Worm (Caenorhabditis elegans) whole organism, late embryonic: ENCODE measurements around the gene Y47D7A.17.

Source experiments
- C38D4.7 ChIP-seq: fragments of 200-800 bp; sonication (Bioruptor generic); optimal IDR thresholded peaks from 2 replicates; lab custom pipeline; 2018; ENCODE audit warnings: mild to moderate bottlenecking, missing genetic modification characterization, moderate library complexity, missing compliant biosample characterization
- K02D7.2 ChIP-seq: sonication (generic microtip); optimal IDR thresholded peaks from 2 replicates; lab custom pipeline; 2017; ENCODE audit warnings: mild to moderate bottlenecking, missing genetic modification characterization, missing compliant biosample characterization
- T23F11.4 ChIP-seq: fragments of 200-800 bp; sonication (Bioruptor generic); optimal IDR thresholded peaks from 2 replicates; lab custom pipeline; 2018; ENCODE audit warnings: mild to moderate bottlenecking, missing genetic modification characterization, missing compliant biosample characterization
- Y22D7AL.16 ChIP-seq: sonication (generic microtip); optimal IDR thresholded peaks from 2 replicates; lab custom pipeline; 2016; ENCODE audit warnings: missing genetic modification characterization, missing compliant biosample characterization
- ahr-1 ChIP-seq: sonication (generic microtip); optimal IDR thresholded peaks from 2 replicates; lab custom pipeline; 2016; ENCODE audit warnings: missing genetic modification characterization, missing compliant biosample characterization
- ama-1 ChIP-seq: fragments of 150-350 bp; optimal IDR thresholded peaks from 2 replicates; lab custom pipeline; 2014
- ceh-14 ChIP-seq: sonication (generic microtip); optimal IDR thresholded peaks from 2 replicates; lab custom pipeline; 2016; ENCODE audit warnings: missing genotype, missing genetic modification characterization, missing compliant biosample characterization
- ceh-18 ChIP-seq: sonication (generic microtip); optimal IDR thresholded peaks from 2 replicates; lab custom pipeline; 2016; ENCODE audit warnings: missing genetic modification characterization, missing compliant biosample characterization
- ceh-2 ChIP-seq: sonication (generic microtip); optimal IDR thresholded peaks from 2 replicates; lab custom pipeline; 2016; ENCODE audit warnings: missing genotype, missing genetic modification characterization, missing compliant biosample characterization
- ceh-22 ChIP-seq: sonication (generic microtip); optimal IDR thresholded peaks from 2 replicates; lab custom pipeline; 2017; ENCODE audit warnings: missing biosample characterization, missing genetic modification characterization
- ceh-24 ChIP-seq: sonication (generic microtip); optimal IDR thresholded peaks from 2 replicates; lab custom pipeline; 2016; ENCODE audit warnings: mild to moderate bottlenecking, missing genetic modification characterization, missing compliant biosample characterization
- ceh-30 ChIP-seq: fragments of 150-350 bp; optimal IDR thresholded peaks from 2 replicates; lab custom pipeline; 2014; ENCODE audit warnings: missing biosample characterization, missing genetic modification characterization
- ceh-34 ChIP-seq: sonication (generic microtip); optimal IDR thresholded peaks from 2 replicates; lab custom pipeline; 2016; ENCODE audit warnings: mild to moderate bottlenecking, missing genetic modification characterization, missing compliant biosample characterization
- ceh-45 ChIP-seq: fragments of 200-800 bp; sonication (Bioruptor generic); IDR thresholded peaks from 2 replicates; pipeline ENCODE4 v1.3.6; 2022; ENCODE audit warnings: missing genetic modification reagents, missing genetic modification characterization, missing compliant biosample characterization
- ceh-9 ChIP-seq: sonication (generic microtip); optimal IDR thresholded peaks from 2 replicates; lab custom pipeline; 2016; ENCODE audit warnings: mild to moderate bottlenecking, missing genetic modification characterization, inconsistent platforms, missing compliant biosample characterization
- che-1 ChIP-seq: sonication (generic microtip); optimal IDR thresholded peaks from 2 replicates; lab custom pipeline; 2016; ENCODE audit warnings: mild to moderate bottlenecking, missing genetic modification characterization, missing compliant biosample characterization
- dmd-4 ChIP-seq: sonication (generic microtip); optimal IDR thresholded peaks from 2 replicates; lab custom pipeline; 2016; ENCODE audit warnings: borderline replicate concordance, missing genetic modification characterization, missing compliant biosample characterization
- elt-2 ChIP-seq: sonication (generic microtip); optimal IDR thresholded peaks from 2 replicates; lab custom pipeline; 2016; ENCODE audit warnings: missing genetic modification reagents, missing genetic modification characterization, missing compliant biosample characterization
- elt-4 ChIP-seq: sonication (generic microtip); optimal IDR thresholded peaks from 2 replicates; lab custom pipeline; 2016; ENCODE audit warnings: missing genetic modification characterization, missing compliant biosample characterization
- ets-4 ChIP-seq: sonication (generic microtip); optimal IDR thresholded peaks from 2 replicates; lab custom pipeline; 2016; ENCODE audit warnings: missing genetic modification characterization, missing compliant biosample characterization
- eyg-1 ChIP-seq: sonication (generic microtip); optimal IDR thresholded peaks from 2 replicates; lab custom pipeline; 2016; ENCODE audit warnings: missing genotype, missing genetic modification characterization, missing compliant biosample characterization
- fax-1 ChIP-seq: sonication (generic microtip); optimal IDR thresholded peaks from 2 replicates; lab custom pipeline; 2016; ENCODE audit warnings: missing genotype, missing genetic modification characterization, missing compliant biosample characterization
- gmeb-2 ChIP-seq: sonication (generic microtip); optimal IDR thresholded peaks from 2 replicates; lab custom pipeline; 2016; ENCODE audit warnings: missing genetic modification characterization, inconsistent platforms, missing compliant biosample characterization
- hlh-30 ChIP-seq: sonication (generic microtip); optimal IDR thresholded peaks from 2 replicates; lab custom pipeline; 2017; ENCODE audit warnings: antibody characterized with exemption, missing genetic modification characterization, missing compliant biosample characterization; ENCODE audit not compliant: insufficient read depth
- hlh-8 ChIP-seq: sonication (generic microtip); optimal IDR thresholded peaks from 2 replicates; lab custom pipeline; 2016; ENCODE audit warnings: missing genotype, missing genetic modification characterization, missing compliant biosample characterization
- lim-6 ChIP-seq: sonication (generic microtip); optimal IDR thresholded peaks from 2 replicates; lab custom pipeline; 2016; ENCODE audit warnings: missing genetic modification characterization, missing compliant biosample characterization
- lin-11 ChIP-seq: fragments of 200-800 bp; sonication (Bioruptor generic); optimal IDR thresholded peaks from 2 replicates; lab custom pipeline; 2018; ENCODE audit warnings: mild to moderate bottlenecking, missing genetic modification characterization, missing compliant biosample characterization
- madf-2 ChIP-seq: sonication (generic microtip); optimal IDR thresholded peaks from 2 replicates; lab custom pipeline; 2017; ENCODE audit warnings: missing genetic modification characterization, missing compliant biosample characterization
- mec-3 ChIP-seq: sonication (generic microtip); optimal IDR thresholded peaks from 2 replicates; lab custom pipeline; 2016; ENCODE audit warnings: borderline replicate concordance, missing genetic modification characterization, missing compliant biosample characterization
- nhr-232 ChIP-seq: sonication (generic microtip); optimal IDR thresholded peaks from 2 replicates; lab custom pipeline; 2016; ENCODE audit warnings: missing genetic modification characterization, missing compliant biosample characterization
- npax-4 ChIP-seq: sonication (generic microtip); optimal IDR thresholded peaks from 2 replicates; lab custom pipeline; 2016; ENCODE audit warnings: missing genetic modification characterization, missing compliant biosample characterization
- pag-3 ChIP-seq: sonication (generic microtip); optimal IDR thresholded peaks from 2 replicates; lab custom pipeline; 2016; ENCODE audit warnings: missing compliant biosample characterization, missing genetic modification characterization, borderline replicate concordance
- pax-1 ChIP-seq: fragments of 150-350 bp; optimal IDR thresholded peaks from 2 replicates; lab custom pipeline; 2014; ENCODE audit warnings: missing biosample characterization, missing genetic modification characterization
- pha-4 ChIP-seq: fragments of 150-350 bp; optimal IDR thresholded peaks from 2 replicates; lab custom pipeline; 2018; ENCODE audit warnings: missing biosample characterization, missing genetic modification reagents, missing genetic modification characterization
- pqm-1 ChIP-seq: sonication (generic microtip); optimal IDR thresholded peaks from 2 replicates; lab custom pipeline; 2016; ENCODE audit warnings: missing genetic modification characterization, missing compliant biosample characterization
- pros-1 ChIP-seq: fragments of 150-350 bp; optimal IDR thresholded peaks from 2 replicates; lab custom pipeline; 2014; ENCODE audit warnings: missing biosample characterization, missing genetic modification reagents, missing genetic modification characterization
- sdc-2 ChIP-seq: sonication (generic microtip); optimal IDR thresholded peaks from 2 replicates; lab custom pipeline; 2016; ENCODE audit warnings: missing genotype, missing genetic modification characterization, missing compliant biosample characterization
- sox-4 ChIP-seq: sonication (generic microtip); optimal IDR thresholded peaks from 2 replicates; lab custom pipeline; 2017; ENCODE audit warnings: mild to moderate bottlenecking, missing genetic modification characterization, inconsistent platforms, missing compliant biosample characterization
- syd-9 ChIP-seq: sonication (generic microtip); optimal IDR thresholded peaks from 2 replicates; lab custom pipeline; 2016; ENCODE audit warnings: mild to moderate bottlenecking, missing genetic modification characterization, moderate library complexity, missing compliant biosample characterization
- tbx-2 ChIP-seq: sonication (generic microtip); optimal IDR thresholded peaks from 2 replicates; lab custom pipeline; 2016; ENCODE audit warnings: missing genetic modification characterization, missing compliant biosample characterization
- tbx-7 ChIP-seq: sonication (generic microtip); optimal IDR thresholded peaks from 2 replicates; lab custom pipeline; 2016; ENCODE audit warnings: missing genotype, missing genetic modification characterization, missing compliant biosample characterization
- unc-55 ChIP-seq: sonication (generic microtip); optimal IDR thresholded peaks from 2 replicates; lab custom pipeline; 2017; ENCODE audit warnings: missing biosample characterization, missing genetic modification reagents, missing genetic modification characterization
- unc-86 ChIP-seq: sonication (generic microtip); optimal IDR thresholded peaks from 2 replicates; lab custom pipeline; 2016; ENCODE audit warnings: missing genetic modification characterization, missing compliant biosample characterization

Y47D7A.17 gene

DNA sequence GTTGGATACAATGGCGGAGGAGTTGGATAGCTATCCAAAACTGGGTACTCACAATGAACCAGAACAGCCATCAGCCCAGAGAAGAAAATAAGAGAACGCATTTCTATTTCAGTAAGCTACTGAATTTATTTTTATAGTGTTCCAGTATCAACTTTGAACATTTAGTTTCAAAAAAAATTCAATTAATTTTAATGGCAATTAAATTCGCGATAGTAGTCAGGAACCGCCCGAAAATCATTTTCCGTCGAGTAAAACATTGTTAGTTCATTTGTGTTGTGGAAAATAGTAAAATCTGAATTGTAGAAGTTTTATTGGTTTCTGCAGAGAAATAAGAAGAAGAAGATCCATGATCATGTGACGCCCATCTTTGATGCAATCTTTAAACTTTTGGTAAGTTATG lies 6.5 kb upstream of the Y47D7A.17 start, which contains the start of gene Y47D7A.6:
Gene Y47D7A.6 (minus strand): TSS at position 101 of the 400 bp plus-strand sequence.
- TF ChIP-seq fax-1 (tag; lab: Kevin White, UChicago): no peak
- no peak for TF ChIP-seq C38D4.7 (GFP tag; lab: Kevin White, UChicago)
- TF ChIP-seq ceh-9: no peak
- no peak for TF ChIP-seq pqm-1 (tag; lab: Kevin White, UChicago)
- TF ChIP-seq ama-1 (lab: Kevin White, UChicago): no peak

ce11 chrV:4416710-4417109 lies 5.1 kb upstream of the Y47D7A.17 start, which contains the start of gene Y47D7A.18:
Y47D7A.18 (minus strand) TSS chrV:4416810.
- TF ChIP-seq ets-4 (tag; lab: Kevin White, UChicago) (no peak), T23F11.4 (no peak), unc-86 (tag; lab: Kevin White, UChicago) (no peak), K02D7.2 (tag; lab: Kevin White, UChicago) (no peak), tbx-7 (no peak), lin-11 (no peak), dmd-4 (tag; lab: Kevin White, UChicago) (no peak)

ce11 chrV:4414613-4415071 lies 3.0 kb upstream of the Y47D7A.17 start, which contains the start of gene grl-5:
grl-5 (minus strand) TSS chrV:4414663.
- no peak for TF ChIP-seq pag-3 (tag; lab: Kevin White, UChicago)

- TF ChIP-seq hlh-8 (tag; lab: Kevin White, UChicago): no peak
- no peak for TF ChIP-seq elt-2 (tag; lab: Kevin White, UChicago)
- no peak for TF ChIP-seq ceh-2 (tag; lab: Kevin White, UChicago)
- no peak for TF ChIP-seq elt-4 (tag; lab: Kevin White, UChicago)
- no peak for TF ChIP-seq madf-2 (tag; lab: Kevin White, UChicago)
- TF ChIP-seq hlh-30 (tag; lab: Kevin White, UChicago): no peak
- no peak for TF ChIP-seq ceh-24 (tag; lab: Kevin White, UChicago)
- no peak for TF ChIP-seq ceh-9
- no peak for TF ChIP-seq ceh-18 (tag; lab: Kevin White, UChicago)
- TF ChIP-seq gmeb-2 (tag; lab: Kevin White, UChicago): no peak
- no peak for TF ChIP-seq nhr-232 (tag; lab: Kevin White, UChicago)
- TF ChIP-seq sdc-2 (tag; lab: Kevin White, UChicago): no peak
- TF ChIP-seq npax-4 (tag; lab: Kevin White, UChicago): no peak
Observed at ce11 chrV:4410643-4411042, 971 bp downstream of the Y47D7A.17 start, which contains the start of gene Y47D7A.3. Y47D7A.3 (plus strand) TSS chrV:4410943.

ce11 chrV:4407519-4407918 lies 4.1 kb downstream of the Y47D7A.17 start, which contains the start of gene nhr-118:
nhr-118 (plus strand) TSS chrV:4407819.
- TF ChIP-seq unc-55 (GFP tag; lab: Kevin White, UChicago) (no peak), ets-4 (tag; lab: Kevin White, UChicago) (no peak), che-1 (tag; lab: Kevin White, UChicago) (no peak), ceh-45 (GFP tag; lab: Robert Waterston, UW) (no peak), syd-9 (no peak), ceh-14 (tag; lab: Kevin White, UChicago) (no peak), ceh-18 (tag; lab: Kevin White, UChicago) (no peak), ceh-30 (no peak), elt-2 (tag; lab: Kevin White, UChicago) (no peak), pros-1 (tag; lab: Kevin White, UChicago) (no peak)

- no peak for TF ChIP-seq fax-1 (tag; lab: Kevin White, UChicago)
- TF ChIP-seq mec-3: no peak
- no peak for TF ChIP-seq pax-1 (tag; lab: Kevin White, UChicago)
- TF ChIP-seq sox-4 (tag; lab: Kevin White, UChicago): no peak
- TF ChIP-seq ets-4 (tag; lab: Kevin White, UChicago): no peak
- TF ChIP-seq gmeb-2 (tag; lab: Kevin White, UChicago): no peak
- no peak for TF ChIP-seq T23F11.4
- no peak for TF ChIP-seq ceh-34 (tag; lab: Kevin White, UChicago)
- TF ChIP-seq ahr-1 (tag; lab: Kevin White, UChicago): no peak
- no peak for TF ChIP-seq eyg-1
- TF ChIP-seq nhr-232 (tag; lab: Kevin White, UChicago): no peak
- no peak for TF ChIP-seq Y22D7AL.16 (tag; lab: Kevin White, UChicago)
- TF ChIP-seq ceh-24 (tag; lab: Kevin White, UChicago): no peak
- TF ChIP-seq tbx-2 (tag; lab: Kevin White, UChicago): no peak
- no peak for TF ChIP-seq ceh-22 (tag; lab: Kevin White, UChicago)
- TF ChIP-seq che-1 (tag; lab: Kevin White, UChicago): no peak
- no peak for TF ChIP-seq sdc-2 (tag; lab: Kevin White, UChicago)
- no peak for TF ChIP-seq lim-6 (tag; lab: Kevin White, UChicago)
- TF ChIP-seq pha-4 (tag; lab: Kevin White, UChicago): no peak
Observed at ce11 chrV:4401865-4402264, 9.7 kb downstream of the Y47D7A.17 start, which contains the start of gene F13A2.5. F13A2.5 (minus strand) TSS chrV:4401965.
